Worm (Caenorhabditis elegans): ENCODE results near the gene dvc-1.

DNA sequence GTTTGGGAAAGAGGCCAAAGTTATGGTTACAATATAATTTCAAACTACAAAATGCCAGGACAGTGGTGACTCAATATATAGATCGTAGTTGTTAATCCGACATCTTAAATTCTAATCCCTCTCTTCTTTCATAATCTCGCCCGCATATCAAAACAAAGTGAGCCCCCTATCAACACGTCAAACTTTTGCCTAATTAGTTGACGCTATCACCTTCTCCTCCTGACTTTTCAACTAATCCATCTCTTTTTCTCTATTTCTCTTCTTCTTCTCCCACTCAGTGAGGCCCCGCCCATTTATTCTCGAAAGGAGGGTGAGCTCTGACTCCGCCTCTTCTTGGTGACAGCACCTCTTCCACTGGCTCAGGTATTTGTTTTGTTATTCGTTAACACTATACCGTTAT is 27.8 kb downstream of the dvc-1 start:
- TF ChIP-seq hmbx-1 (tag; optimal IDR thresholded peaks at IDR 0.05) (no peak), B0310.2 (tag; optimal IDR thresholded peaks at IDR 0.05) (no peak)

Data from whole organism, early embryonic.